Worm (Caenorhabditis elegans) whole organism, L2 larva: Measurements from ENCODE around the gene mrpl-50.

Experiments used
- C34F6.9 ChIP-seq: fragments of 150-350 bp; optimal IDR thresholded peaks from 2 replicates; lab custom pipeline; 2014; ENCODE audit warnings: missing biosample characterization, missing genetic modification characterization
- F13H6.1 ChIP-seq: sonication (generic microtip); optimal IDR thresholded peaks from 2 replicates; lab custom pipeline; 2016; ENCODE audit warnings: missing genetic modification characterization, missing compliant biosample characterization
- R02D3.7 ChIP-seq: fragments of 150-350 bp; optimal IDR thresholded peaks from 2 replicates; lab custom pipeline; 2014; ENCODE audit warnings: missing biosample characterization, missing genetic modification characterization
- Y55F3AM.14 ChIP-seq: fragments of 200-800 bp; sonication (Bioruptor generic); optimal IDR thresholded peaks from 2 replicates; lab custom pipeline; 2018; ENCODE audit warnings: mild to moderate bottlenecking, missing genetic modification characterization, missing compliant biosample characterization
- ZK546.5 ChIP-seq: sonication (generic microtip); optimal IDR thresholded peaks from 2 replicates; lab custom pipeline; 2017; ENCODE audit warnings: missing biosample characterization, missing genetic modification characterization
- alr-1 ChIP-seq: fragments of 150-350 bp; optimal IDR thresholded peaks from 2 replicates; lab custom pipeline; 2014; ENCODE audit warnings: missing biosample characterization, missing genetic modification characterization
- ama-1 ChIP-seq: fragments of 150-350 bp; optimal IDR thresholded peaks from 2 replicates; lab custom pipeline; 2018; ENCODE audit warnings: inconsistent platforms
- blmp-1 ChIP-seq: sonication (generic microtip); optimal IDR thresholded peaks from 2 replicates; lab custom pipeline; 2017; ENCODE audit warnings: missing genetic modification characterization, mild to moderate bottlenecking, missing compliant biosample characterization, antibody characterized with exemption, moderate library complexity; ENCODE audit not compliant: insufficient read depth
- ceh-16 ChIP-seq: fragments of 150-350 bp; optimal IDR thresholded peaks from 2 replicates; lab custom pipeline; 2014; ENCODE audit warnings: missing biosample characterization, missing genetic modification characterization
- crh-2 ChIP-seq: sonication (generic microtip); optimal IDR thresholded peaks from 2 replicates; lab custom pipeline; 2017; ENCODE audit warnings: missing biosample characterization, missing genetic modification characterization
- dmd-4 ChIP-seq: sonication (generic microtip); optimal IDR thresholded peaks from 2 replicates; lab custom pipeline; 2017; ENCODE audit warnings: missing biosample characterization, missing genetic modification characterization
- egl-27 ChIP-seq: sonication (generic microtip); optimal IDR thresholded peaks from 3 replicates; lab custom pipeline; 2017; ENCODE audit warnings: missing biosample characterization, missing genetic modification reagents, missing genetic modification characterization
- fos-1 ChIP-seq: fragments of 150-350 bp; optimal IDR thresholded peaks from 2 replicates; lab custom pipeline; 2014; ENCODE audit warnings: missing biosample characterization, missing genetic modification characterization
- gmeb-1 ChIP-seq: fragments of 150-350 bp; optimal IDR thresholded peaks from 2 replicates; lab custom pipeline; 2014; ENCODE audit warnings: missing biosample characterization, missing genetic modification characterization
- lin-11 ChIP-seq: fragments of 150-350 bp; sonication (generic microtip); optimal IDR thresholded peaks from 2 replicates; lab custom pipeline; 2014; ENCODE audit warnings: missing biosample characterization, missing genetic modification characterization, inconsistent platforms, mixed read lengths
- lin-13 ChIP-seq: fragments of 150-350 bp; optimal IDR thresholded peaks from 2 replicates; lab custom pipeline; 2014; ENCODE audit warnings: missing biosample characterization, missing genetic modification reagents, missing genetic modification characterization
- lsy-2 ChIP-seq, 2 experiments: fragments of 150-350 bp in 1 of 2; sonication (generic microtip) in 1 of 2; optimal IDR thresholded peaks; 2 replicates each; lab custom pipeline; 2014 to 2017; ENCODE audit warnings: missing biosample characterization in 2 of 2, missing genetic modification characterization in 2 of 2
- mbf-1 ChIP-seq: sonication (generic microtip); optimal IDR thresholded peaks from 2 replicates; lab custom pipeline; 2017; ENCODE audit warnings: missing biosample characterization, missing genetic modification characterization
- nhr-129 ChIP-seq: fragments of 150-350 bp; optimal IDR thresholded peaks from 2 replicates; lab custom pipeline; 2014; ENCODE audit warnings: missing biosample characterization, missing genetic modification characterization
- nhr-21 ChIP-seq: fragments of 150-350 bp; optimal IDR thresholded peaks from 2 replicates; lab custom pipeline; 2014; ENCODE audit warnings: missing biosample characterization, missing genetic modification characterization
- nhr-6 ChIP-seq: fragments of 150-350 bp; optimal IDR thresholded peaks from 2 replicates; lab custom pipeline; 2014; ENCODE audit warnings: missing biosample characterization, missing genetic modification characterization
- peb-1 ChIP-seq: fragments of 150-350 bp; optimal IDR thresholded peaks from 2 replicates; lab custom pipeline; 2014; ENCODE audit warnings: missing biosample characterization, missing genetic modification characterization
- sem-4 ChIP-seq: fragments of 150-350 bp; optimal IDR thresholded peaks from 2 replicates; lab custom pipeline; 2014; ENCODE audit warnings: missing biosample characterization, missing genetic modification reagents, missing genetic modification characterization
- skn-1 ChIP-seq: sonication (generic microtip); optimal IDR thresholded peaks from 2 replicates; lab custom pipeline; 2017; ENCODE audit warnings: missing biosample characterization, missing genetic modification characterization
- sma-3 ChIP-seq: sonication (generic microtip); optimal IDR thresholded peaks from 2 replicates; lab custom pipeline; 2016; ENCODE audit warnings: missing genetic modification reagents, missing genetic modification characterization, missing compliant biosample characterization
- unc-39 ChIP-seq: fragments of 150-350 bp; optimal IDR thresholded peaks from 2 replicates; lab custom pipeline; 2014; ENCODE audit warnings: missing biosample characterization, missing genetic modification characterization
- unc-55 ChIP-seq: fragments of 150-350 bp; sonication (generic microtip); optimal IDR thresholded peaks from 3 replicates; lab custom pipeline; 2014; ENCODE audit warnings: missing biosample characterization, missing genetic modification reagents, missing genetic modification characterization
- unc-62 ChIP-seq: fragments of 150-350 bp; optimal IDR thresholded peaks from 2 replicates; lab custom pipeline; 2014; ENCODE audit warnings: missing biosample characterization, missing genetic modification reagents, missing genetic modification characterization
- zag-1 ChIP-seq: fragments of 150-350 bp; optimal IDR thresholded peaks from 2 replicates; lab custom pipeline; 2014; ENCODE audit warnings: missing biosample characterization, missing genetic modification characterization
- ztf-11 ChIP-seq: sonication (generic microtip); optimal IDR thresholded peaks from 2 replicates; lab custom pipeline; 2017; ENCODE audit warnings: missing biosample characterization, missing genetic modification characterization
- ztf-4 ChIP-seq: fragments of 150-350 bp; optimal IDR thresholded peaks from 2 replicates; lab custom pipeline; 2014; ENCODE audit warnings: missing biosample characterization, missing genetic modification characterization

The mrpl-50 gene

DNA sequence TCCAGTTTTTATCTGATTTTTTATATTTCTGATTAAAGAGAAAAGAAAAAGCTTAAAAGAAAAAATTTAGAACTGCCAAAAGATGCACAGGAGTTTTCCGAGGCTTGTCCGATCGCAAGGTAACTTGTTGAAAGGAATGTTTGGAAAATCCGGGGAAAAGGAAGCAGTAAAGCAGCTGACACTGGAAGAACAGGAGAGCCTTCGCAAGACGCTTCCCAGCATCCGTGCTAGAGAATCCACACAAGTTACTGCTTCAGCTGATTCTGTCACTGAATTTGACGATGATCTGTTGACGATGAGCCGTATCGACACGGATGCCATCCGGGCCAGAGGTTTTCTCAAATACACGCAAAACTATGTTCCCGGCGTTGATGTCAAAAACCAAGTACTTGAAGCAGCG is at the start of gene mrpl-50:
TSS of gene mrpl-50 (plus strand) at position 71 of the 400 bp plus-strand sequence.
- TF ChIP-seq sma-3 (GFP tag; lab: Kevin White, UChicago) (no peak), F13H6.1 (tag; lab: Kevin White, UChicago) (peak; percentile 10), ztf-4 (tag; lab: Kevin White, UChicago) (no peak)

DNA sequence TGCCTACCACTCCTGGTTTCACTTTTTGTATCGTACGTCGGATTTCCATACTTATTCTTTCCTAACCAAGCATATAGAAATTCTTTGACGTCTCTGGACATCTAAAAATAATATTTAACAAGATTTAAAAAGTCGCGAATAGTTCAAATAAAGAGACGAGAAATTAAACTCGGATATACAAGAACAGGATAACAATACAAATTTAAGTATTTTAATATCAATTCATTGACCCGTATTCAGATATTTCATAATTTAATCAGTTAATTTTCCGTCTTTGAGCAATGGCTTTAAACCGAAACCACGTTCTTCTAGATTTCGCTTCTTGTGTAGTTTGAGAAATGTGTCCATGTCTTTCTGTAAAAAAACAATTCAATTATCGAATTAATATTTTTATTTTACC is 46.1 kb upstream of the mrpl-50 start, which contains the start of gene rha-1:
TSS of gene rha-1 (minus strand) at position 101 of the 400 bp plus-strand sequence.
- TF ChIP-seq ceh-16 (no peak), skn-1 (tag; lab: Kevin White, UChicago) (no peak), nhr-21 (tag; lab: Kevin White, UChicago) (no peak), unc-39 (tag; lab: Kevin White, UChicago) (no peak)

DNA sequence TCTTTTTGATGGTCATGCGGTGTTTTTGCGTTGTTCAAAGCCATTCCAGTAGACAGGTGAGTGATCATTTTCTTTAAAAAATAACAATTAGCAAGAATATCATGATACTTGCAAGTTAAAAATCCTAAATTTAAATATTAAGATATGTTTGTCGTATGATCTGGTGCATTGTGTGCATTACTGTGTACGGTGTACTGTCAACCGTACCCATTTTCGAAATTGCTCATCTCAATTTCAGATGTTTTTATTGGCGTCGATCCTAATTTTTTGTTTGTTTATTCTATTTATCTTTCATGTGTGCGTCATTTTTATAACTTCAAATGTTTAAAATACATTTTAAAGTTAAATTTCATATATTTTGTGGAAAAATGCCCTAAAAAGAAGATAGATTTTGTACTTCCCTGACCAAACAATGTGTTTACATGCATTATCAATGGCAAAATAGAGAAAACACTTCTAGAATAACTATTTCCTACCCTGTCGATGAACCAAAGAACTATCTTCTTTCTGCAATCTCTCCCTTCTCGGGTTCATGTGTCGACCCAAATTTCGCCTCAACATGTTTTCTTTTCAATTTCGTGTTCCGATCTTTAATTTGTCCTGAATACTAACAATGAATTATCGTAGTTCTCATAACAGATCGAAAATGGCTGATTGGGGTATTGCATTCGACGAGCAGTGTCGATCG is 45.2 kb upstream of the mrpl-50 start, which contains the start of the genes T07D4.5 and ddx-19:
TSS of gene T07D4.5 (minus strand) at position 71 of the 688 bp plus-strand sequence.
TSS of gene ddx-19 (plus strand) at position 638 of the 688 bp plus-strand sequence.
- TF ChIP-seq nhr-129 (tag; lab: Kevin White, UChicago) (peak; percentile 24), lin-13 (peak; percentile 25), sma-3 (GFP tag; lab: Kevin White, UChicago) (peak; percentile 42), ceh-16 (no peak), C34F6.9 (tag; lab: Kevin White, UChicago) (peak; percentile 67), fos-1 (tag; lab: Kevin White, UChicago) (peak; percentile 1), sem-4 (tag; lab: Kevin White, UChicago) (no peak), alr-1 (tag; lab: Kevin White, UChicago) (no peak), nhr-21 (tag; lab: Kevin White, UChicago) (peak; percentile 4), peb-1 (no peak), gmeb-1 (tag; lab: Kevin White, UChicago) (peak; percentile 29), zag-1 (tag; lab: Kevin White, UChicago) (no peak), ztf-11 (tag; lab: Kevin White, UChicago) (no peak), lin-11 (tag; lab: Kevin White, UChicago) (no peak), crh-2 (tag; lab: Kevin White, UChicago) (peak; percentile 42), unc-55 (GFP tag; lab: Kevin White, UChicago) (peak; percentile 85), blmp-1 (tag; lab: Kevin White, UChicago) (no peak), mbf-1 (tag; lab: Kevin White, UChicago) (no peak), dmd-4 (tag; lab: Kevin White, UChicago) (no peak), ama-1 (lab: Kevin White, UChicago) (no peak), lsy-2 (tag; optimal IDR thresholded peaks at IDR 0.05; lab: Kevin White, UChicago) (peak; percentile 89 to 98)

DNA sequence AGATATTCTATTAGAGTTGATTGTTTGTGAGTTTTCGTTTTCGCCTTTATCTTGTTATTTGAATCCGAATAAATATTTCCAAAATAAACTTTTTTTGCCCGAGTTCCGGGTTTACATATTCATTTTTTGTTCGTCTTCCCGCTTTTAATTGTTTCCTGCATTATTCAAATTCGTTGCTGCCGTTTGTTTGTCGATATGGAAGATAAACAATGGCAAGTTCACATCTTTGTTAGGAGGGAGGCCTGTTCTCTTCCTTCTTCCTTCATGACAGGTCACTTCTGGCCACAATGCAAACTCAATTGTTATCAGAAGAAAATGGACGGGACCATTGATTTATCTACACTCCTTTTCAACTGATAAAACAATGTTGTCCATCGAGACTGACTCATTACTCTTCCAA is 40.1 kb upstream of the mrpl-50 start:
- TF ChIP-seq unc-62 (GFP tag; lab: Kevin White, UChicago) (no peak), egl-27 (no peak), ZK546.5 (tag; lab: Kevin White, UChicago) (no peak), nhr-6 (tag; lab: Kevin White, UChicago) (no peak), Y55F3AM.14 (GFP tag; lab: Kevin White, UChicago) (no peak), lsy-2 (tag; optimal IDR thresholded peaks at IDR 0.05; lab: Kevin White, UChicago) (no peak), unc-39 (tag; lab: Kevin White, UChicago) (no peak), crh-2 (tag; lab: Kevin White, UChicago) (no peak), ztf-4 (tag; lab: Kevin White, UChicago) (no peak), fos-1 (tag; lab: Kevin White, UChicago) (no peak), C34F6.9 (tag; lab: Kevin White, UChicago) (no peak), R02D3.7 (tag; lab: Kevin White, UChicago) (no peak), ztf-11 (tag; lab: Kevin White, UChicago) (no peak), ama-1 (lab: Kevin White, UChicago) (no peak)

DNA sequence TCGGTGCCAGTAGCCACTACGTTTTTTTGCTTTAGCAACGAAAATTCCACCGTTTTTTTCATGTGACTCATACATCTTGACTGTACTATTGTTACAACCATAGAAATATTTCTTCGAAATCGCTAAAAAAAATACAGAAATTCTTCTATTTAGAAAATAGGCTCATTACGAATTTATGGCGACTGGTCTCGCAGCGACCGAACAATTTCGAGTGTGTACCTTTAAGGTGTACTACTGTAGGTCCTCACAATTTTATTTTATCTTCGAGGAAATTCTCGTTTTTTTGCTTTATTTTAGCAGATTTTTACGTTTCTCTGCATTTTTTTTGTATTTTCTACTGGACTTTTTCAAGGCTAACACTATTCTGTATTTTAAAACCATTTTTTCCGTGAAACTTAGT is 39.6 kb upstream of the mrpl-50 start:
- TF ChIP-seq C34F6.9 (tag; lab: Kevin White, UChicago) (no peak), zag-1 (tag; lab: Kevin White, UChicago) (no peak), gmeb-1 (tag; lab: Kevin White, UChicago) (no peak)
